Fruit fly (Drosophila melanogaster): ENCODE data around the gene Bmcp.

Bmcp gene

dm6 chr3L:11703579-11703978 is 17.2 kb upstream of the Bmcp start:
- TF ChIP-seq noc (tag; optimal IDR thresholded peaks at IDR 0.05), result no peak

- TF ChIP-seq noc (tag; optimal IDR thresholded peaks at IDR 0.05), result no peak
Observed at dm6 chr3L:11704902-11705546, 15.7 kb upstream of the Bmcp start.

dm6 chr3L:11707978-11708632 is 12.6 kb upstream of the Bmcp start, which contains the start of gene CG11658:
Gene CG11658, minus strand, starts transcription at chr3L:11708553.
- peak; percentile 12 for TF ChIP-seq noc (tag; optimal IDR thresholded peaks at IDR 0.05)

- no peak for TF ChIP-seq noc (tag; optimal IDR thresholded peaks at IDR 0.05)
Observed at dm6 chr3L:11708633-11709116, 12.1 kb upstream of the Bmcp start, which contains the start of the genes Ccdc56 and mtTFB1. Gene Ccdc56, plus strand, starts transcription at chr3L:11708979. Gene mtTFB1, plus strand, starts transcription at chr3L:11708979.

- no peak for TF ChIP-seq noc (tag; optimal IDR thresholded peaks at IDR 0.05)
Observed at dm6 chr3L:11711059-11711628, 9.6 kb upstream of the Bmcp start, which contains the start of gene crim. Gene crim, minus strand, starts transcription at chr3L:11711386.

dm6 chr3L:11711789-11712188 is 8.9 kb upstream of the Bmcp start:
- TF ChIP-seq noc (tag; optimal IDR thresholded peaks at IDR 0.05), result no peak

dm6 chr3L:11712839-11713238 is 7.9 kb upstream of the Bmcp start:
- no peak for TF ChIP-seq noc (tag; optimal IDR thresholded peaks at IDR 0.05)

dm6 chr3L:11715187-11715586 is 5.5 kb upstream of the Bmcp start, which contains the start of gene CG14132:
Gene CG14132, minus strand, starts transcription at chr3L:11715285.
- no peak for TF ChIP-seq noc (tag; optimal IDR thresholded peaks at IDR 0.05)

- no peak for TF ChIP-seq noc (tag; optimal IDR thresholded peaks at IDR 0.05)
Observed at dm6 chr3L:11716347-11716746, 4.4 kb upstream of the Bmcp start.

- no peak for TF ChIP-seq noc (tag; optimal IDR thresholded peaks at IDR 0.05)
Observed at dm6 chr3L:11716899-11717298, 3.8 kb upstream of the Bmcp start.

- TF ChIP-seq noc (tag; optimal IDR thresholded peaks at IDR 0.05), result no peak
Observed at dm6 chr3L:11717300-11717699, 3.4 kb upstream of the Bmcp start.

- TF ChIP-seq noc (tag; optimal IDR thresholded peaks at IDR 0.05), result no peak
Observed at dm6 chr3L:11717993-11718392, 2.7 kb upstream of the Bmcp start.

dm6 chr3L:11721498-11721946 is 788 bp downstream of the Bmcp start:
- TF ChIP-seq noc (tag; optimal IDR thresholded peaks at IDR 0.05), result peak; percentile 83

dm6 chr3L:11728147-11728546 is 7.4 kb downstream of the Bmcp start, which contains the start of gene sunn:
Gene sunn, plus strand, starts transcription at chr3L:11728348.
- TF ChIP-seq noc (tag; optimal IDR thresholded peaks at IDR 0.05), result no peak

- no peak for TF ChIP-seq noc (tag; optimal IDR thresholded peaks at IDR 0.05)
Observed at dm6 chr3L:11731841-11732240, 11.1 kb downstream of the Bmcp start, which contains the start of gene CG32087. Gene CG32087, plus strand, starts transcription at chr3L:11732141.

dm6 chr3L:11751005-11751404 is 30.3 kb downstream of the Bmcp start, which contains the start of gene Gr68a:
Gene Gr68a, plus strand, starts transcription at chr3L:11751305.
- TF ChIP-seq noc (tag; optimal IDR thresholded peaks at IDR 0.05), result no peak
